Fruit fly (Drosophila melanogaster): ENCODE measurements around the gene CG11357.

Gene CG11357

dm6 chr3L:4543807-4544197 lies 2.0 kb downstream of the CG11357 start:
- TF ChIP-seq HLH54F (GFP tag; optimal IDR thresholded peaks at IDR 0.05) (no peak), bigmax (GFP tag; optimal IDR thresholded peaks at IDR 0.05) (no peak), Nf-YB (GFP tag; optimal IDR thresholded peaks at IDR 0.05) (no peak), cad (GFP tag; optimal IDR thresholded peaks at IDR 0.05) (no peak), Atf6 (GFP tag; IDR thresholded peaks at IDR 0.05) (0 out of 2 replicates have a peak, but pooled peaks have one; percentile 16), GATAe (GFP tag; conservative IDR thresholded peaks at IDR 0.05) (peak; percentile 51), CG10543 (GFP tag; optimal IDR thresholded peaks at IDR 0.05) (peak; percentile 15), CG2199 (GFP tag; IDR thresholded peaks at IDR 0.05) (0 out of 3 replicates have a peak, but pooled peaks have one; percentile 38), oc (tag; optimal IDR thresholded peaks at IDR 0.05) (peak; percentile 13), CG13424 (tag; optimal IDR thresholded peaks at IDR 0.05) (no peak), fd102C (GFP tag; optimal IDR thresholded peaks at IDR 0.05) (no peak), CG32532 (GFP tag; IDR thresholded peaks at IDR 0.05) (0 out of 2 replicates have a peak, but pooled peaks have one; percentile 13), Adf1 (GFP tag; IDR thresholded peaks at IDR 0.05) (peak; percentile 64; the same call in 1 of the 2 replicates), CG15479 (GFP tag; optimal IDR thresholded peaks at IDR 0.05) (peak; percentile 6), org-1 (GFP tag; optimal IDR thresholded peaks at IDR 0.05) (no peak), sd (tag; optimal IDR thresholded peaks at IDR 0.05) (peak; percentile 27), CG5953 (GFP tag; IDR thresholded peaks at IDR 0.05) (0 out of 2 replicates have a peak, but pooled peaks have one; percentile 29), CG17361 (GFP tag; IDR thresholded peaks at IDR 0.05) (no peak), CG7556 (GFP tag; optimal IDR thresholded peaks at IDR 0.05) (no peak), MESR4 (GFP tag; optimal IDR thresholded peaks at IDR 0.05) (no peak), CG8290 (GFP tag; optimal IDR thresholded peaks at IDR 0.05) (no peak), CG8290 (tag; optimal IDR thresholded peaks at IDR 0.05) (peak in 1 of 2 experiments; percentile 24), shn (GFP tag; optimal IDR thresholded peaks at IDR 0.05) (no peak), lab (GFP tag; optimal IDR thresholded peaks at IDR 0.05) (peak; percentile 21), Mad (GFP tag; optimal IDR thresholded peaks at IDR 0.05) (no peak), tll (GFP tag; optimal IDR thresholded peaks at IDR 0.05) (no peak), ash1 (GFP tag; optimal IDR thresholded peaks at IDR 0.05) (no peak), Blimp-1 (GFP tag; optimal IDR thresholded peaks at IDR 0.05) (peak; percentile 50), HmgZ (tag; optimal IDR thresholded peaks at IDR 0.05) (peak; percentile 34), exex (tag; optimal IDR thresholded peaks at IDR 0.05) (peak; percentile 15), Pdp1 (GFP tag; optimal IDR thresholded peaks at IDR 0.05) (peak in 1 of 2 experiments; percentile 69), cwo (GFP tag; optimal IDR thresholded peaks at IDR 0.05) (peak; percentile 19), pzg (GFP tag; optimal IDR thresholded peaks at IDR 0.05) (no peak), CG3847 (GFP tag; IDR thresholded peaks at IDR 0.05) (peak; percentile 11; the same call in 1 of the 2 replicates), CG15514 (GFP tag; optimal IDR thresholded peaks at IDR 0.05) (peak; percentile 3), CG12744 (GFP tag; optimal IDR thresholded peaks at IDR 0.05) (no peak), danr (GFP tag; IDR thresholded peaks at IDR 0.05) (no peak), CG11456 (GFP tag; IDR thresholded peaks at IDR 0.05) (0 out of 3 replicates have a peak, but pooled peaks have one; percentile 32), kni (GFP tag; optimal IDR thresholded peaks at IDR 0.05) (peak; percentile 20), CG9932 (GFP tag; IDR thresholded peaks at IDR 0.05) (0 out of 2 replicates have a peak, but pooled peaks have one; percentile 19), chm (GFP tag; IDR thresholded peaks at IDR 0.05) (peak; percentile 53; the same call in 1 of the 2 replicates), Dip3 (GFP tag; optimal IDR thresholded peaks at IDR 0.05) (no peak), CG9609 (GFP tag; optimal IDR thresholded peaks at IDR 0.05) (no peak), CG8478 (optimal IDR thresholded peaks at IDR 0.05) (no peak), CG14441 (GFP tag; IDR thresholded peaks at IDR 0.05) (0 out of 2 replicates have a peak, but pooled peaks have one; percentile 14), CG17328 (GFP tag; IDR thresholded peaks at IDR 0.05) (no peak), dysf (GFP tag; IDR thresholded peaks at IDR 0.05) (no peak), CG2202 (tag; optimal IDR thresholded peaks at IDR 0.05) (no peak), ken (GFP tag; IDR thresholded peaks at IDR 0.05) (0 out of 3 replicates have a peak, but pooled peaks have one; percentile 33), CG1832 (GFP tag; optimal IDR thresholded peaks at IDR 0.05) (peak; percentile 32)

Measured in whole organism, embryonic.